Worm (Caenorhabditis elegans) whole organism, L4 larva: ENCODE data around the gene egrh-3.

Experiments used
- aly-2 ChIP-seq: sonication (generic microtip); optimal IDR thresholded peaks from 2 replicates; lab custom pipeline; 2018; ENCODE audit warnings: missing biosample characterization, missing genetic modification characterization
- lin-39 ChIP-seq: fragments of 150-350 bp; optimal IDR thresholded peaks from 2 replicates; lab custom pipeline; 2014; ENCODE audit warnings: missing biosample characterization, missing genetic modification reagents, missing genetic modification characterization

- TF ChIP-seq aly-2 (tag; lab: Kevin White, UChicago) (no peak), lin-39 (tag; lab: Kevin White, UChicago) (no peak)
Measured at ce11 chrIV:2666127-2666526, 22.4 kb downstream of the egrh-3 start.
